Worm (Caenorhabditis elegans): ENCODE data around the gene dmd-3.
A peak's percentile ranks its signal among the peaks of the same experiment; 100 is the strongest.

The dmd-3 gene

DNA sequence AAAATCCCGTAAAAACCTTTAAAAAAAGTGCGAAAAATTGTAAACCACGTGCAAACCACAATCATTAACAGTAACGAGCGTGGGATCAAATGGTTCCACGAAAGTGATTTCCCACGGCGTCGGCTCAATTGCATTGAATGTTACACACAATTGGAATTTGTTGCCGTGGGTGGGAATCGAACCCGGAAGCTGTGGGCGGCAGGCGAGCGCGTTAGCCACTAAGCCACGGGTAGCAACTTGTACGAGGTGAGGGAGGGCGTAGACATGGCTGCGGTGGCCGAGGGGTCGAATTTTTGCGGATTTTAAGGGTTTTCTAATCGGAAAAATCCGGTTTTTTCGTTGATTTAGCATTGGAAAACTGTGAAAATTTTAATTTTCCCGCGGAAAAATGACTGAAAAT, 12.0 kb downstream of the dmd-3 start (continued):
- TF ChIP-seq ekl-4 (GFP tag; IDR thresholded peaks at IDR 0.05) (no peak; the same call in 1 of the 2 replicates), F55B11.4 (tag; optimal IDR thresholded peaks at IDR 0.05; ENCODE audit: borderline replicate concordance, insufficient read depth) (no peak), mel-28 (tag; optimal IDR thresholded peaks at IDR 0.05; ENCODE audit: borderline replicate concordance) (peak; percentile 52), lsy-27 (tag; optimal IDR thresholded peaks at IDR 0.05; ENCODE audit: borderline replicate concordance, insufficient read depth) (peak; percentile 89), lin-54 (GFP tag; optimal IDR thresholded peaks at IDR 0.05) (peak; percentile 89), unc-130 (GFP tag; optimal IDR thresholded peaks at IDR 0.05) (peak; percentile 88), ama-1 (optimal IDR thresholded peaks at IDR 0.05) (no peak), ama-1 (GFP tag; optimal IDR thresholded peaks at IDR 0.05) (peak; percentile 79 to 89), xnd-1 (tag; optimal IDR thresholded peaks at IDR 0.05) (peak; percentile 24), ztf-6 (GFP tag; IDR thresholded peaks at IDR 0.05) (0 out of 2 replicates have a peak, but pooled peaks have one; percentile 69), chd-7 (tag; optimal IDR thresholded peaks at IDR 0.05) (peak; percentile 93), lin-35 (GFP tag; optimal IDR thresholded peaks at IDR 0.05) (peak in 1 of 3 experiments; percentile 74), nhr-27 (tag; optimal IDR thresholded peaks at IDR 0.05) (peak; percentile 89), nfyb-1 (GFP tag; IDR thresholded peaks at IDR 0.05) (peak; percentile 96), B0035.1 (tag; optimal IDR thresholded peaks at IDR 0.05) (peak; percentile 77), D2030.7 (GFP tag; IDR thresholded peaks at IDR 0.05) (peak; percentile 94), attf-6 (GFP tag; IDR thresholded peaks at IDR 0.05) (peak; percentile 85), snpc-3.4 (tag; optimal IDR thresholded peaks at IDR 0.05) (peak; percentile 94), K12H6.12 (tag; optimal IDR thresholded peaks at IDR 0.05) (peak; percentile 77), mxl-1 (tag; optimal IDR thresholded peaks at IDR 0.05) (peak; percentile 86), ceh-100 (GFP tag; IDR thresholded peaks at IDR 0.05) (peak; percentile 57; the same call in 1 of the 2 replicates), sptf-2 (GFP tag; optimal IDR thresholded peaks at IDR 0.05) (no peak), hmg-1.2 (GFP tag; IDR thresholded peaks at IDR 0.05) (peak; percentile 82), lsl-1 (GFP tag; optimal IDR thresholded peaks at IDR 0.05) (peak; percentile 77), aptf-3 (GFP tag; IDR thresholded peaks at IDR 0.05) (peak; percentile 90; the same call in 1 of the 2 replicates), Y53G8AR.9 (GFP tag; conservative IDR thresholded peaks at IDR 0.05) (peak; percentile 94), egl-18 (GFP tag; IDR thresholded peaks at IDR 0.05) (0 out of 2 replicates have a peak, but pooled peaks have one; percentile 58), zfh-2 (GFP tag; conservative IDR thresholded peaks at IDR 0.05) (peak; percentile 94), lag-1 (GFP tag; IDR thresholded peaks at IDR 0.05) (peak; percentile 89), B0019.2 (GFP tag; conservative IDR thresholded peaks at IDR 0.05) (no peak; the same call in 1 of the 2 replicates), snpc-1.3 (tag; optimal IDR thresholded peaks at IDR 0.05; ENCODE audit: insufficient read depth) (peak; percentile 94), ceh-58 (GFP tag; IDR thresholded peaks at IDR 0.05) (peak; percentile 90; the same call in 1 of the 2 replicates), efl-1 (GFP tag; optimal IDR thresholded peaks at IDR 0.05) (peak; percentile 27), F52B5.7 (tag; optimal IDR thresholded peaks at IDR 0.05) (peak; percentile 94), F39B2.1 (GFP tag; IDR thresholded peaks at IDR 0.05) (0 out of 2 replicates have a peak, but pooled peaks have one; percentile 38), cebp-1 (GFP tag; IDR thresholded peaks at IDR 0.05) (peak; percentile 59; the same call in 1 of the 2 replicates), cebp-1 (tag; optimal IDR thresholded peaks at IDR 0.05) (peak; percentile 84), let-607 (tag; optimal IDR thresholded peaks at IDR 0.05) (peak; percentile 72 to 74), ceh-79 (tag; optimal IDR thresholded peaks at IDR 0.05) (peak; percentile 93), ceh-91 (GFP tag; IDR thresholded peaks at IDR 0.05) (peak; percentile 65; the same call in 1 of the 2 replicates), dpff-1 (tag; optimal IDR thresholded peaks at IDR 0.05) (peak; percentile 63), nhr-120 (GFP tag; IDR thresholded peaks at IDR 0.05) (peak; percentile 91; the same call in 1 of the 2 replicates), ztf-25 (GFP tag; IDR thresholded peaks at IDR 0.05) (peak; percentile 89), K11D2.4 (GFP tag; IDR thresholded peaks at IDR 0.05) (peak; percentile 83), hrde-1 (tag; optimal IDR thresholded peaks at IDR 0.05; ENCODE audit: borderline replicate concordance) (peak; percentile 95), pha-4 (tag; optimal IDR thresholded peaks at IDR 0.05) (no peak), rec-8 (tag; optimal IDR thresholded peaks at IDR 0.05) (peak; percentile 91 to 93)

Measured in whole organism, young adult.